Fruit fly (Drosophila melanogaster): ENCODE measurements around the gene CG8500.

DNA sequence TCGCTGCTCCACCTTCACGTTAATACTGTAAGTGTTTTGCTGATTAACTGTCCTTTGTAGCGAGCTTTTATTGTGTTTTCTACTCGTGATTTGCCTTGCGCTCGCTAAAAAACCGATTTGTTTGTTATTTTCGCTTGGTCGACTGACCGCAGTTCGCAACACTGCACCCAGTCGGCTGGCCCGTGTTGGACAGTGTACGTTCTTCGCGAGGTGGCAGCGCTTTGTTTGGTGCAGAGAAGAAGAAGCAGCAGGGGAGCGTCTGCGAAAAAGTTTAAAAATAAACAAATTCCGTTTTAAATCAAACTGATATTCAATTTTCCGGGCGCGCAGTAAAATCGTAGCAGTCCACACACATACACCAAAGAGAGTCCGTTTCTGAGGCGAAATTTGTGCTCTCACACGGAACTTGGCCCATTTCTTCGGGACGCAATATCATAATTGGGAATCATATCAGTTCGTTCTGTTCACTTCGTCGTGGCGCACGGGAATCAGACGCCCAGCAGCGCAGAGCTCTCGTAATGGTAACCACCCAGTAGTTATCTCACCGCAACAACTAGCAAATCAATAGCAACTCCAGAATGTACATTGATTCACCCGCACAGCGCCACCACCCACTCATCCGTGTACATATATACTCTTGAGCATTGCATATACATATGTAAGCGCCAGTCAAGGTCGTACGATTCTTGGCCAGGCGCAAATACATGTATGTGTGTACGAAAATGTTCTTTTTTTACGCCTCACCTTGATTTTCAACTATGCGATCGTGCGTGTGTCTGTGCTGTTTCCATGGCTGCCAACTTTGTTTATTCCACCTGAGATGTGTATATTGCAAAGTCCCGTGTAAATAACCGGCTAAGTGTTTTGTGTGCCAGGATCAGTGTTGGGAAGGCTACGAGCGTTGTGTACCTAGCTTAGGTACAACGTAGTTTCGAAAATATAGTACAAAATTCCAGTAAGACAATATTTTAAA lies 16.5 kb upstream of the CG8500 start, which contains the start of gene Naa80:
- peak; percentile 88 for TF ChIP-seq rgr (GFP tag; optimal IDR thresholded peaks at IDR 0.05)
- peak; percentile 88 for TF ChIP-seq Hnf4 (GFP tag; optimal IDR thresholded peaks at IDR 0.05)
- TF ChIP-seq Dif (GFP tag; optimal IDR thresholded peaks at IDR 0.05; ENCODE audit: partially characterized antibody): peak; percentile 42
- no peak for TF ChIP-seq usp (GFP tag; optimal IDR thresholded peaks at IDR 0.05)
- TF ChIP-seq CG32264 (GFP tag; optimal IDR thresholded peaks at IDR 0.05): peak; percentile 22
- peak; percentile 50 for TF ChIP-seq psq (GFP tag; optimal IDR thresholded peaks at IDR 0.05)
- TF ChIP-seq Sp1 (GFP tag; optimal IDR thresholded peaks at IDR 0.05): peak; percentile 50
- TF ChIP-seq Dfd (GFP tag; optimal IDR thresholded peaks at IDR 0.05): no peak
- TF ChIP-seq pan (optimal IDR thresholded peaks at IDR 0.05): no peak
- TF ChIP-seq h (GFP tag; optimal IDR thresholded peaks at IDR 0.05): peak; percentile 84
- TF ChIP-seq br (GFP tag; optimal IDR thresholded peaks at IDR 0.05): peak; percentile 80
